Worm (Caenorhabditis elegans): Measurements from ENCODE around the gene C02F5.5.

DNA sequence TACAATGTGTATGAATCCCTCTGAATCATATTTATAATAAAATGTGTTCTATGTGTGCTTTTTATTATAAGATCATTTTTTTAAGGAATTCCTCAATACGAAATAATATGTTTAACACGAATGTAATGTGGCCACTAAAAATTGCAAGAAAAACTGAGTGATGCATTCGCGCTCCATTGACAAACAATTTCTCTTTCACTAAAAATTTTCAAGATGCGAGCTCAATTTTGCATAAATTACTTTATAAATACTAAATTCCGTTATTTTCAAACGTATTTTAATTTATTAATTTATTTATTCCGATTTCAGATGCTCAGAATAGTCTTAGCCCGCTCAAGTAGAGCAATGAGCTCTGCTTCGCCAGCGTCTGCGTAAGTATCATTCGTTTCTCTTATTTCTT, 29.8 kb downstream of the C02F5.5 start, which contains the start of gene mrps-9:
- TF ChIP-seq ceh-36 (tag; optimal IDR thresholded peaks at IDR 0.05) (no peak), tbx-11 (GFP tag; IDR thresholded peaks at IDR 0.05) (no peak), tbx-37 (GFP tag; conservative IDR thresholded peaks at IDR 0.05) (no peak), ama-1 (optimal IDR thresholded peaks at IDR 0.05) (no peak), flt-1 (GFP tag; IDR thresholded peaks at IDR 0.05) (no peak), aly-1 (tag; optimal IDR thresholded peaks at IDR 0.05) (no peak), pes-1 (GFP tag; IDR thresholded peaks at IDR 0.05) (no peak), hnd-1 (tag; optimal IDR thresholded peaks at IDR 0.05) (no peak), ceh-13 (GFP tag; optimal IDR thresholded peaks at IDR 0.05) (no peak), sea-1 (GFP tag; conservative IDR thresholded peaks at IDR 0.05) (no peak), F13C5.2 (tag; optimal IDR thresholded peaks at IDR 0.05) (no peak)

Data from whole organism, early embryonic.